Worm (Caenorhabditis elegans) whole organism, late embryonic: ENCODE results near the gene clc-1.

Experiments used
- F13H6.1 ChIP-seq: sonication (generic microtip); optimal IDR thresholded peaks from 2 replicates; lab custom pipeline; 2016; ENCODE audit warnings: missing genetic modification characterization, missing compliant biosample characterization
- ama-1 ChIP-seq: fragments of 150-350 bp; optimal IDR thresholded peaks from 2 replicates; lab custom pipeline; 2014
- nfya-1 ChIP-seq: sonication (generic microtip); optimal IDR thresholded peaks from 2 replicates; lab custom pipeline; 2017; ENCODE audit warnings: missing genetic modification characterization, mild to moderate bottlenecking, missing compliant biosample characterization, antibody characterized with exemption, moderate library complexity
- nhr-11 ChIP-seq: fragments of 150-350 bp; optimal IDR thresholded peaks from 2 replicates; lab custom pipeline; 2014; ENCODE audit warnings: missing biosample characterization, missing genetic modification characterization
- pha-2 ChIP-seq: sonication (generic microtip); optimal IDR thresholded peaks from 2 replicates; lab custom pipeline; 2017; ENCODE audit warnings: mild to moderate bottlenecking, missing genetic modification characterization, missing compliant biosample characterization
- pha-4 ChIP-seq: fragments of 150-350 bp; optimal IDR thresholded peaks from 2 replicates; lab custom pipeline; 2018; ENCODE audit warnings: missing biosample characterization, missing genetic modification reagents, missing genetic modification characterization

DNA sequence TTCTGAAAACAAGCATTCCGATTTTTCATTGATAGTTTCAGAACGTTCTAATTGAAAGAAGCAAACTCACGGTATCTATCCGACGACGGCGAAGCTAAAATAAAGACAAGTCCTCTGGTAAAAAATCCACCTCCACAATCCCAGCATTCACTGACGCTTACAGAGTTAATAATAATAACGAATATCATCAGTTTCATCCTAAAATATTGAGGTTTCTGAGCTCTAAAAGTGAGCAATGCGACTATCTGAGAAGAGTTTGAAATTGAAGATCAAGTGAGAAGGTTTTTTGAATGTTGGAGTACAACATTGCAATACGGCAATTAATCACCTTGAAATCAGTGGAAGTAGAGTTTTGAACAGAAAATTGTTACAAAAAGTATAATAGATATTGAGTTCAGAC is 29.2 kb downstream of the clc-1 start, which contains the start of gene W04G3.12:
- TF ChIP-seq ama-1 (no peak), pha-2 (tag; lab: Kevin White, UChicago) (no peak), nhr-11 (no peak), F13H6.1 (tag; lab: Kevin White, UChicago) (no peak), nfya-1 (tag; lab: Kevin White, UChicago) (no peak), pha-4 (tag; lab: Kevin White, UChicago) (no peak)
